Worm (Caenorhabditis elegans): Measurements from ENCODE around the gene cyp-13A3.

Gene cyp-13A3

DNA sequence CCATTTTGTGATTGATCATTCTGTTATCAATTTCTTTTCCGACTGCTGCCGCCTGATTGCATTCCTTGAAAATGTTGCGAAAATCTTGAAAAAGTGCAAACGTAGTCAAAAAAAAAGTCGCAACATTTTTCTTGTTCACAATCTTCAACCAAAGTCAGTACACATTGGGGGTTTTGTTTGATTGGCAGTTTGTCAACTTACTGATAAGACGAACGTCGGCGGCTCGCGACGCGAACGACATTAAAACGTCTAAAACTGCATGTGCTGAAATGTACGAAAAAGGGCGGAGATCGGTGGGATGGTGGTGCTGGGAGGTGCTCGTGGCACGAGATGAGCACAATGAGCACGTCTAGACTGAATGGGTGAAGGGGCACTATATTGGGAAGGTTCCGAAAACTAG, 54.3 kb downstream of the cyp-13A3 start (continued):
- TF ChIP-seq attf-4 (tag; optimal IDR thresholded peaks at IDR 0.05), result no peak
- no peak for TF ChIP-seq nhr-41 (GFP tag; IDR thresholded peaks at IDR 0.05)
- TF ChIP-seq nhr-25 (tag; optimal IDR thresholded peaks at IDR 0.05; ENCODE audit: borderline replicate concordance, insufficient read depth), result no peak
- TF ChIP-seq sdz-12 (GFP tag; optimal IDR thresholded peaks at IDR 0.05), result no peak
- TF ChIP-seq nhr-10 (tag; optimal IDR thresholded peaks at IDR 0.05), result no peak
- peak; percentile 73 for TF ChIP-seq hlh-30 (tag; optimal IDR thresholded peaks at IDR 0.05; ENCODE audit: insufficient read depth)
- TF ChIP-seq R02D3.7 (tag; optimal IDR thresholded peaks at IDR 0.05), result no peak
- TF ChIP-seq daf-19 (GFP tag; conservative IDR thresholded peaks at IDR 0.05), result no peak
- TF ChIP-seq cey-2 (tag; optimal IDR thresholded peaks at IDR 0.05; ENCODE audit: borderline replicate concordance, insufficient read depth), result no peak
- TF ChIP-seq madf-5 (GFP tag; IDR thresholded peaks at IDR 0.05), result no peak
- no peak for TF ChIP-seq ztf-7 (tag; optimal IDR thresholded peaks at IDR 0.05)
- 0 out of 2 replicates have a peak, but pooled peaks have one; percentile 36 for TF ChIP-seq pha-4 (GFP tag; IDR thresholded peaks at IDR 0.05)
- no peak for TF ChIP-seq pha-4 (tag; optimal IDR thresholded peaks at IDR 0.05)
- TF ChIP-seq lin-1 (GFP tag; IDR thresholded peaks at IDR 0.05), result peak; percentile 83; the same call in 1 of the 2 replicates
- TF ChIP-seq tag-97 (GFP tag; IDR thresholded peaks at IDR 0.05), result no peak
- TF ChIP-seq ctbp-1 (GFP tag; IDR thresholded peaks at IDR 0.05), result no peak
- TF ChIP-seq spr-1 (tag; optimal IDR thresholded peaks at IDR 0.05), result no peak
- peak; percentile 56 for TF ChIP-seq gei-8 (GFP tag; optimal IDR thresholded peaks at IDR 0.05)
- TF ChIP-seq ceh-32 (tag; optimal IDR thresholded peaks at IDR 0.05; ENCODE audit: poor library complexity), result no peak
- TF ChIP-seq ceh-82 (tag; optimal IDR thresholded peaks at IDR 0.05), result no peak
- TF ChIP-seq snpc-4 (tag; optimal IDR thresholded peaks at IDR 0.05), result no peak
- TF ChIP-seq madf-9 (GFP tag; conservative IDR thresholded peaks at IDR 0.05), result 0 out of 2 replicates have a peak, but pooled peaks have one; percentile 21
- TF ChIP-seq ces-1 (GFP tag; optimal IDR thresholded peaks at IDR 0.05), result no peak
- TF ChIP-seq nhr-102 (tag; optimal IDR thresholded peaks at IDR 0.05), result peak; percentile 63
- no peak for TF ChIP-seq unc-130 (GFP tag; optimal IDR thresholded peaks at IDR 0.05)
- no peak for TF ChIP-seq aly-2 (tag; optimal IDR thresholded peaks at IDR 0.05)
- TF ChIP-seq zip-11 (GFP tag; IDR thresholded peaks at IDR 0.05), result no peak
- TF ChIP-seq spr-3 (GFP tag; optimal IDR thresholded peaks at IDR 0.05), result peak; percentile 38
- TF ChIP-seq nhr-42 (GFP tag; IDR thresholded peaks at IDR 0.05), result 0 out of 2 replicates have a peak, but pooled peaks have one; percentile 45
- TF ChIP-seq T20F7.1 (GFP tag; optimal IDR thresholded peaks at IDR 0.05), result no peak
- TF ChIP-seq zfp-3 (GFP tag; conservative IDR thresholded peaks at IDR 0.05), result 0 out of 2 replicates have a peak, but pooled peaks have one; percentile 25
- TF ChIP-seq zag-1 (tag; optimal IDR thresholded peaks at IDR 0.05), result no peak
- TF ChIP-seq lin-39 (tag; optimal IDR thresholded peaks at IDR 0.05), result no peak
- TF ChIP-seq daf-12 (tag; optimal IDR thresholded peaks at IDR 0.05), result no peak
- TF ChIP-seq fos-1 (tag; optimal IDR thresholded peaks at IDR 0.05), result no peak
- no peak for TF ChIP-seq lin-13 (GFP tag; optimal IDR thresholded peaks at IDR 0.05)
- peak; percentile 86 for TF ChIP-seq pqm-1 (tag; optimal IDR thresholded peaks at IDR 0.05)
- no peak for TF ChIP-seq Y5F2A.4 (GFP tag; optimal IDR thresholded peaks at IDR 0.05)
- peak; percentile 90 for TF ChIP-seq hlh-11 (tag; optimal IDR thresholded peaks at IDR 0.05)
- TF ChIP-seq unc-39 (tag; optimal IDR thresholded peaks at IDR 0.05), result no peak
- no peak for TF ChIP-seq F26F4.8 (GFP tag; conservative IDR thresholded peaks at IDR 0.05)
- no peak for TF ChIP-seq fkh-10 (GFP tag; optimal IDR thresholded peaks at IDR 0.05)
- TF ChIP-seq ztf-11 (tag; optimal IDR thresholded peaks at IDR 0.05), result no peak
- peak; percentile 37; the same call in 1 of the 2 replicates for TF ChIP-seq set-16 (GFP tag; IDR thresholded peaks at IDR 0.05)
- no peak for TF ChIP-seq dmd-8 (GFP tag; IDR thresholded peaks at IDR 0.05)
- TF ChIP-seq mxl-2 (GFP tag; conservative IDR thresholded peaks at IDR 0.05), result 0 out of 2 replicates have a peak, but pooled peaks have one; percentile 2
- peak in 1 of 2 experiments; percentile 70 for TF ChIP-seq mdl-1 (tag; optimal IDR thresholded peaks at IDR 0.05)
- no peak for TF ChIP-seq zip-2 (tag; optimal IDR thresholded peaks at IDR 0.05)
- TF ChIP-seq vab-7 (GFP tag; IDR thresholded peaks at IDR 0.05), result no peak
- TF ChIP-seq mdt-29 (GFP tag; IDR thresholded peaks at IDR 0.05), result no peak
- peak; percentile 91 for TF ChIP-seq dmd-6 (GFP tag; IDR thresholded peaks at IDR 0.05)
